Worm (Caenorhabditis elegans) whole organism, young adult: Measurements from ENCODE around the gene F54F12.2.

Experiments used
- B0019.2 ChIP-seq: fragments of 200-800 bp; sonication (Bioruptor generic); conservative IDR thresholded peaks from 2 replicates; pipeline ENCODE4 v1.3.6; 2022; ENCODE audit warnings: missing genetic modification reagents, missing genetic modification characterization, missing compliant biosample characterization
- D2030.7 ChIP-seq: fragments of 200-800 bp; sonication (Bioruptor generic); IDR thresholded peaks from 2 replicates; pipeline ENCODE4 v1.3.6; 2022; ENCODE audit warnings: missing genetic modification reagents, missing genetic modification characterization, missing compliant biosample characterization
- F10E7.11 ChIP-seq: sonication (generic microtip); optimal IDR thresholded peaks from 2 replicates; lab custom pipeline; 2017; ENCODE audit warnings: mild to moderate bottlenecking, missing genetic modification characterization, moderate library complexity, missing compliant biosample characterization
- F33H1.4 ChIP-seq: fragments of 200-800 bp; sonication (Bioruptor generic); IDR thresholded peaks from 2 replicates; pipeline ENCODE4 v1.3.6; 2022; ENCODE audit warnings: missing genetic modification reagents, missing genetic modification characterization, missing compliant biosample characterization
- F37B4.10 ChIP-seq: fragments of 200-800 bp; sonication (Bioruptor generic); IDR thresholded peaks from 2 replicates; pipeline ENCODE4 v1.3.6; 2022; ENCODE audit warnings: missing genetic modification characterization, missing compliant biosample characterization
- F49E8.2 ChIP-seq: sonication (generic microtip); optimal IDR thresholded peaks from 3 replicates; lab custom pipeline; 2017; ENCODE audit warnings: missing genetic modification characterization, mild to moderate bottlenecking, missing compliant biosample characterization, antibody characterized with exemption, moderate library complexity; ENCODE audit not compliant: insufficient read depth
- F57C9.4 ChIP-seq: sonication (generic microtip); optimal IDR thresholded peaks from 2 replicates; lab custom pipeline; 2017; ENCODE audit warnings: mild to moderate bottlenecking, missing genetic modification characterization, missing compliant biosample characterization
- Y95B8A.8 ChIP-seq: fragments of 200-800 bp; sonication (Bioruptor generic); IDR thresholded peaks from 2 replicates; pipeline ENCODE4 v1.3.6; 2022; ENCODE audit warnings: missing genetic modification reagents, missing genetic modification characterization, missing compliant biosample characterization
- ama-1 ChIP-seq, 3 experiments: fragments of 150-350 bp in 1 of 3; sonication (generic microtip) in 2 of 3; optimal IDR thresholded peaks; 2 replicates each; lab custom pipeline; 2014 to 2018; ENCODE audit warnings: missing biosample characterization in 2 of 3, missing genetic modification characterization in 2 of 3, missing genetic modification reagents in 2 of 3
- aptf-2 ChIP-seq: fragments of 200-800 bp; sonication (Bioruptor generic); conservative IDR thresholded peaks from 2 replicates; pipeline ENCODE4 v1.3.6; 2022; ENCODE audit warnings: missing genetic modification reagents, missing genetic modification characterization, missing compliant biosample characterization
- attf-3 ChIP-seq: fragments of 200-800 bp; sonication (Bioruptor generic); conservative IDR thresholded peaks from 2 replicates; pipeline ENCODE4 v1.3.6; 2022; ENCODE audit warnings: missing genetic modification reagents, missing genetic modification characterization, missing compliant biosample characterization
- attf-5 ChIP-seq: fragments of 200-800 bp; sonication (Bioruptor generic); optimal IDR thresholded peaks from 2 replicates; lab custom pipeline; 2018; ENCODE audit warnings: mild to moderate bottlenecking, missing genetic modification characterization, missing compliant biosample characterization
- bed-1 ChIP-seq: fragments of 200-800 bp; sonication (Bioruptor generic); IDR thresholded peaks from 2 replicates; pipeline ENCODE4 v1.3.6; 2022; ENCODE audit warnings: missing genetic modification reagents, missing genetic modification characterization, missing compliant biosample characterization
- bed-2 ChIP-seq: fragments of 200-800 bp; sonication (Bioruptor generic); IDR thresholded peaks from 2 replicates; pipeline ENCODE4 v1.3.6; 2022; ENCODE audit warnings: missing genetic modification reagents, missing genetic modification characterization, missing compliant biosample characterization
- ceh-58 ChIP-seq: fragments of 200-800 bp; sonication (Bioruptor generic); IDR thresholded peaks from 2 replicates; pipeline ENCODE4 v1.3.6; 2022; ENCODE audit warnings: missing genetic modification characterization, missing compliant biosample characterization
- ceh-91 ChIP-seq: fragments of 200-800 bp; sonication (Bioruptor generic); IDR thresholded peaks from 2 replicates; pipeline ENCODE4 v1.3.6; 2022; ENCODE audit warnings: missing genetic modification reagents, missing genetic modification characterization, missing compliant biosample characterization
- dpff-1 ChIP-seq: sonication (generic microtip); optimal IDR thresholded peaks from 2 replicates; lab custom pipeline; 2017; ENCODE audit warnings: mild to moderate bottlenecking, missing genetic modification characterization, missing compliant biosample characterization
- dpl-1 ChIP-seq: fragments of 150-350 bp; optimal IDR thresholded peaks from 2 replicates; lab custom pipeline; 2014; ENCODE audit warnings: missing biosample characterization, missing genetic modification reagents, missing genetic modification characterization
- egrh-3 ChIP-seq: fragments of 200-800 bp; sonication (Bioruptor generic); IDR thresholded peaks from 2 replicates; pipeline ENCODE4 v1.3.6; 2022; ENCODE audit warnings: missing genetic modification reagents, missing genetic modification characterization, missing compliant biosample characterization
- hlh-26 ChIP-seq: fragments of 200-800 bp; sonication (Bioruptor generic); conservative IDR thresholded peaks from 2 replicates; pipeline ENCODE4 v1.3.6; 2022; ENCODE audit warnings: missing genetic modification reagents, missing genetic modification characterization, missing compliant biosample characterization
- hmg-20 ChIP-seq: fragments of 200-800 bp; sonication (Bioruptor generic); IDR thresholded peaks from 2 replicates; pipeline ENCODE4 v1.3.6; 2022; ENCODE audit warnings: missing genetic modification reagents, missing genetic modification characterization, missing compliant biosample characterization
- hsf-1 ChIP-seq: fragments of 200-800 bp; sonication (Bioruptor generic); IDR thresholded peaks from 2 replicates; pipeline ENCODE4 v1.3.6; 2022; ENCODE audit warnings: missing genetic modification reagents, missing genetic modification characterization, missing compliant biosample characterization
- let-526 ChIP-seq: fragments of 200-800 bp; sonication (Bioruptor generic); IDR thresholded peaks from 2 replicates; pipeline ENCODE4 v1.3.6; 2022; ENCODE audit warnings: missing genetic modification reagents, missing genetic modification characterization, missing compliant biosample characterization
- let-607 ChIP-seq, 2 experiments: fragments of 200-800 bp in 1 of 2; sonication (Bioruptor generic) in 1 of 2; sonication (generic microtip) in 1 of 2; optimal IDR thresholded peaks; 2 replicates each; lab custom pipeline; 2016 to 2018; ENCODE audit warnings: mild to moderate bottlenecking in 2 of 2, missing compliant biosample characterization in 2 of 2, missing genetic modification characterization in 2 of 2, moderate library complexity in 2 of 2, missing genotype in 1 of 2
- lin-26 ChIP-seq: fragments of 200-800 bp; sonication (Bioruptor generic); IDR thresholded peaks from 2 replicates; pipeline ENCODE4 v1.3.6; 2022; ENCODE audit warnings: missing genetic modification reagents, missing genetic modification characterization, missing compliant biosample characterization
- lin-35 ChIP-seq, 3 experiments: fragments of 150-350 bp in 2 of 3; sonication (generic microtip) in 1 of 3; optimal IDR thresholded peaks; 2 replicates each; lab custom pipeline; 2014 to 2018; ENCODE audit warnings: missing biosample characterization in 3 of 3, missing genetic modification characterization in 3 of 3, missing genetic modification reagents in 3 of 3
- lin-54 ChIP-seq: fragments of 200-800 bp; sonication (Bioruptor generic); optimal IDR thresholded peaks from 2 replicates; lab custom pipeline; 2018; ENCODE audit warnings: mild to moderate bottlenecking, missing genetic modification characterization, missing compliant biosample characterization
- lsl-1 ChIP-seq: fragments of 200-800 bp; sonication (Bioruptor generic); optimal IDR thresholded peaks from 2 replicates; lab custom pipeline; 2018; ENCODE audit warnings: mild to moderate bottlenecking, missing genetic modification characterization, moderate library complexity, missing compliant biosample characterization
- madf-10 ChIP-seq: sonication (generic microtip); optimal IDR thresholded peaks from 2 replicates; lab custom pipeline; 2016; ENCODE audit warnings: mild to moderate bottlenecking, missing genetic modification characterization, missing compliant biosample characterization
- madf-3 ChIP-seq: fragments of 200-800 bp; sonication (Bioruptor generic); IDR thresholded peaks from 2 replicates; pipeline ENCODE4 v1.3.6; 2022; ENCODE audit warnings: missing genetic modification reagents, missing genetic modification characterization, missing compliant biosample characterization
- mel-28 ChIP-seq: sonication (generic microtip); optimal IDR thresholded peaks from 2 replicates; lab custom pipeline; 2016; ENCODE audit warnings: borderline replicate concordance, mild to moderate bottlenecking, missing genetic modification characterization, missing compliant biosample characterization
- nfya-2 ChIP-seq: fragments of 200-800 bp; sonication (Bioruptor generic); IDR thresholded peaks from 2 replicates; pipeline ENCODE4 v1.3.6; 2022; ENCODE audit warnings: missing genetic modification reagents, missing genetic modification characterization, missing compliant biosample characterization
- nfyb-1 ChIP-seq: fragments of 200-800 bp; sonication (Bioruptor generic); IDR thresholded peaks from 2 replicates; pipeline ENCODE4 v1.3.6; 2022; ENCODE audit warnings: missing genetic modification reagents, missing genetic modification characterization, missing compliant biosample characterization
- nhr-120 ChIP-seq: fragments of 200-800 bp; sonication (Bioruptor generic); IDR thresholded peaks from 2 replicates; pipeline ENCODE4 v1.3.6; 2022; ENCODE audit warnings: missing genetic modification characterization, missing compliant biosample characterization
- nhr-27 ChIP-seq: fragments of 200-800 bp; sonication (Bioruptor generic); optimal IDR thresholded peaks from 2 replicates; lab custom pipeline; 2018; ENCODE audit warnings: mild to moderate bottlenecking, missing genetic modification characterization, moderate library complexity, missing compliant biosample characterization
- nhr-80 ChIP-seq: sonication (generic microtip); optimal IDR thresholded peaks from 2 replicates; lab custom pipeline; 2016; ENCODE audit warnings: missing genetic modification characterization, missing compliant biosample characterization
- nhr-90 ChIP-seq: sonication (generic microtip); optimal IDR thresholded peaks from 2 replicates; lab custom pipeline; 2016; ENCODE audit warnings: missing genotype, mild to moderate bottlenecking, missing genetic modification characterization, missing compliant biosample characterization
- pbrm-1 ChIP-seq: fragments of 200-800 bp; sonication (Bioruptor generic); IDR thresholded peaks from 2 replicates; pipeline ENCODE4 v1.3.6; 2022; ENCODE audit warnings: missing genetic modification reagents, missing genetic modification characterization, missing compliant biosample characterization
- pha-4 ChIP-seq: fragments of 150-350 bp; sonication (generic microtip); optimal IDR thresholded peaks from 2 replicates; lab custom pipeline; 2014; ENCODE audit warnings: missing biosample characterization, missing genetic modification reagents, missing genetic modification characterization
- rec-8 ChIP-seq, 2 experiments: sonication (generic microtip); optimal IDR thresholded peaks; 2 replicates each; lab custom pipeline; 2016; ENCODE audit warnings: mild to moderate bottlenecking in 2 of 2, missing genetic modification characterization in 2 of 2, missing genetic modification reagents in 2 of 2, missing genotype in 2 of 2, missing biosample characterization in 1 of 2, missing compliant biosample characterization in 1 of 2, moderate library complexity in 1 of 2
- sea-2 ChIP-seq: fragments of 200-800 bp; sonication (Bioruptor generic); IDR thresholded peaks from 2 replicates; pipeline ENCODE4 v1.3.6; 2022; ENCODE audit warnings: missing genetic modification characterization, missing compliant biosample characterization
- snpc-3.4 ChIP-seq: sonication (generic microtip); optimal IDR thresholded peaks from 2 replicates; lab custom pipeline; 2017; ENCODE audit warnings: missing genetic modification characterization, mild to moderate bottlenecking, missing compliant biosample characterization, antibody characterized with exemption, moderate library complexity, missing genotype, missing genetic modification reagents
- snpc-4 ChIP-seq, 5 experiments: fragments of 150-350 bp in 1 of 5; sonication (generic microtip) in 4 of 5; optimal IDR thresholded peaks; 2 replicates each; lab custom pipeline; 2014 to 2018; ENCODE audit warnings: missing genetic modification characterization in 5 of 5, missing biosample characterization in 3 of 5, antibody characterized with exemption in 2 of 5, mild to moderate bottlenecking in 2 of 5, missing compliant biosample characterization in 2 of 5, missing genotype in 2 of 5, moderate library complexity in 2 of 5, missing genetic modification reagents in 1 of 5
- zim-3 ChIP-seq: sonication (generic microtip); optimal IDR thresholded peaks from 2 replicates; lab custom pipeline; 2017; ENCODE audit warnings: mild to moderate bottlenecking, missing genetic modification characterization, moderate library complexity, missing compliant biosample characterization
- ztf-18 ChIP-seq: sonication (generic microtip); optimal IDR thresholded peaks from 2 replicates; lab custom pipeline; 2016; ENCODE audit warnings: missing genotype, mild to moderate bottlenecking, missing genetic modification characterization, missing compliant biosample characterization
- ztf-25 ChIP-seq: fragments of 200-800 bp; sonication (Bioruptor generic); IDR thresholded peaks from 2 replicates; pipeline ENCODE4 v1.3.6; 2022; ENCODE audit warnings: missing genetic modification reagents, missing genetic modification characterization, missing compliant biosample characterization

Gene F54F12.2

ce11 chrIII:13062414-13062965 lies 22.7 kb downstream of the F54F12.2 start (continued):
- TF ChIP-seq lin-26 (GFP tag; lab: Robert Waterston, UW) (0 out of 2 replicates have a peak, but pooled peaks have one; percentile 57), ama-1 (optimal IDR thresholded peaks at IDR 0.05; lab: Kevin White, UChicago) (no peak), ama-1 (GFP tag; optimal IDR thresholded peaks at IDR 0.05; lab: Kevin White, UChicago) (peak; percentile 1 to 26), attf-5 (GFP tag; lab: Kevin White, UChicago) (peak; percentile 80), F33H1.4 (no peak), nhr-80 (tag; lab: Kevin White, UChicago) (peak; percentile 16), F37B4.10 (GFP tag; lab: Robert Waterston, UW) (no peak), dpl-1 (GFP tag; lab: Kevin White, UChicago) (no peak), F57C9.4 (no peak), let-607 (tag; optimal IDR thresholded peaks at IDR 0.05; lab: Kevin White, UChicago) (peak in 1 of 2 experiments; percentile 40), F10E7.11 (tag; lab: Kevin White, UChicago) (no peak), rec-8 (tag; optimal IDR thresholded peaks at IDR 0.05; lab: Kevin White, UChicago) (no peak), bed-1 (GFP tag; lab: Robert Waterston, UW) (no peak), snpc-3.4 (tag; lab: Kevin White, UChicago) (peak; percentile 61), ztf-18 (tag; lab: Kevin White, UChicago) (no peak), let-526 (GFP tag; lab: Robert Waterston, UW) (0 out of 2 replicates have a peak, but pooled peaks have one; percentile 58), hlh-26 (GFP tag; lab: Robert Waterston, UW) (no peak), nhr-120 (GFP tag; lab: Robert Waterston, UW) (no peak), attf-3 (GFP tag; lab: Robert Waterston, UW) (no peak), B0019.2 (GFP tag; lab: Robert Waterston, UW) (no peak), F49E8.2 (tag; lab: Kevin White, UChicago) (no peak), D2030.7 (GFP tag; lab: Robert Waterston, UW) (no peak), ceh-91 (GFP tag; lab: Robert Waterston, UW) (no peak), ztf-25 (GFP tag; lab: Robert Waterston, UW) (no peak), nfya-2 (GFP tag; lab: Robert Waterston, UW) (no peak), nhr-90 (tag; lab: Kevin White, UChicago) (no peak), Y95B8A.8 (GFP tag; lab: Robert Waterston, UW) (no peak), madf-3 (GFP tag; lab: Robert Waterston, UW) (peak; percentile 79), pbrm-1 (GFP tag; lab: Robert Waterston, UW) (peak; percentile 74), zim-3 (tag; lab: Kevin White, UChicago) (no peak), nfyb-1 (GFP tag; lab: Robert Waterston, UW) (peak; percentile 78), snpc-4 (GFP tag; optimal IDR thresholded peaks at IDR 0.05; lab: Kevin White, UChicago) (peak; percentile 62), snpc-4 (tag; optimal IDR thresholded peaks at IDR 0.05; lab: Kevin White, UChicago) (peak; percentile 2 to 56 (median 30)), hmg-20 (no peak), sea-2 (GFP tag; lab: Robert Waterston, UW) (no peak), mel-28 (tag; lab: Kevin White, UChicago) (peak; percentile 30), ceh-58 (GFP tag; lab: Robert Waterston, UW) (no peak), lsl-1 (GFP tag; lab: Kevin White, UChicago) (no peak), madf-10 (tag; lab: Kevin White, UChicago) (peak; percentile 59), lin-35 (GFP tag; optimal IDR thresholded peaks at IDR 0.05; lab: Kevin White, UChicago) (peak in 1 of 3 experiments; percentile 70), hsf-1 (peak; percentile 54; the same call in 1 of the 2 replicates), egrh-3 (GFP tag; lab: Robert Waterston, UW) (peak; percentile 74), dpff-1 (tag; lab: Kevin White, UChicago) (no peak), nhr-27 (tag; lab: Kevin White, UChicago) (no peak), pha-4 (tag; lab: Kevin White, UChicago) (peak; percentile 22), aptf-2 (GFP tag; lab: Robert Waterston, UW) (no peak), lin-54 (GFP tag; lab: Kevin White, UChicago) (peak; percentile 19), bed-2 (GFP tag; lab: Robert Waterston, UW) (no peak)
